Worm (Caenorhabditis elegans) whole organism, L3 larva: ENCODE data around the gene C11H1.9.

Experiments used
- ZK546.5 ChIP-seq: sonication (generic microtip); optimal IDR thresholded peaks from 2 replicates; lab custom pipeline; 2017; ENCODE audit warnings: missing biosample characterization, missing genetic modification characterization
- aly-2 ChIP-seq: fragments of 150-350 bp; optimal IDR thresholded peaks from 2 replicates; lab custom pipeline; 2014; ENCODE audit warnings: missing biosample characterization, missing genetic modification characterization
- ceh-28 ChIP-seq: fragments of 150-350 bp; optimal IDR thresholded peaks from 2 replicates; lab custom pipeline; 2014; ENCODE audit warnings: missing biosample characterization, missing genetic modification reagents, missing genetic modification characterization
- ceh-82 ChIP-seq: fragments of 150-350 bp; optimal IDR thresholded peaks from 2 replicates; lab custom pipeline; 2014; ENCODE audit warnings: missing biosample characterization, missing genetic modification characterization
- ceh-9 ChIP-seq: sonication (generic microtip); optimal IDR thresholded peaks from 2 replicates; lab custom pipeline; 2018; ENCODE audit warnings: missing biosample characterization, missing genetic modification characterization
- daf-12 ChIP-seq: fragments of 150-350 bp; optimal IDR thresholded peaks from 2 replicates; lab custom pipeline; 2014; ENCODE audit warnings: missing biosample characterization, missing genetic modification reagents, missing genetic modification characterization
- egl-27 ChIP-seq: sonication (generic microtip); optimal IDR thresholded peaks from 4 replicates; lab custom pipeline; 2017; ENCODE audit warnings: missing biosample characterization, missing genetic modification reagents, missing genetic modification characterization
- egl-5 ChIP-seq: fragments of 150-350 bp; optimal IDR thresholded peaks from 2 replicates; lab custom pipeline; 2017; ENCODE audit warnings: missing biosample characterization, missing genetic modification reagents, missing genetic modification characterization, inconsistent platforms
- elt-1 ChIP-seq: fragments of 150-350 bp; optimal IDR thresholded peaks from 2 replicates; lab custom pipeline; 2014; ENCODE audit warnings: missing biosample characterization, missing genetic modification characterization
- elt-2 ChIP-seq: sonication (generic microtip); optimal IDR thresholded peaks from 2 replicates; lab custom pipeline; 2016; ENCODE audit warnings: missing genetic modification reagents, mild to moderate bottlenecking, missing genetic modification characterization, missing compliant biosample characterization
- elt-3 ChIP-seq, 3 experiments: fragments of 150-350 bp in 1 of 3; sonication (generic microtip) in 2 of 3; optimal IDR thresholded peaks; 2 replicates in 2 of 3; 4 replicates in 1 of 3; lab custom pipeline; 2014 to 2017; ENCODE audit warnings: missing biosample characterization in 3 of 3, missing genetic modification characterization in 3 of 3
- fkh-10 ChIP-seq: sonication (generic microtip); optimal IDR thresholded peaks from 2 replicates; lab custom pipeline; 2017; ENCODE audit warnings: missing biosample characterization, missing genetic modification reagents, missing genetic modification characterization
- fkh-2 ChIP-seq: fragments of 150-350 bp; optimal IDR thresholded peaks from 2 replicates; lab custom pipeline; 2014; ENCODE audit warnings: missing biosample characterization, missing genetic modification reagents, missing genetic modification characterization
- fos-1 ChIP-seq: fragments of 150-350 bp; optimal IDR thresholded peaks from 2 replicates; lab custom pipeline; 2014; ENCODE audit warnings: missing biosample characterization, missing genetic modification characterization
- jun-1 ChIP-seq: fragments of 150-350 bp; optimal IDR thresholded peaks from 2 replicates; lab custom pipeline; 2014; ENCODE audit warnings: missing biosample characterization, missing genetic modification reagents, missing genetic modification characterization
- lin-15B ChIP-seq: fragments of 150-350 bp; optimal IDR thresholded peaks from 2 replicates; lab custom pipeline; 2014; ENCODE audit warnings: missing biosample characterization, missing genetic modification characterization
- lin-39 ChIP-seq: fragments of 150-350 bp; optimal IDR thresholded peaks from 2 replicates; lab custom pipeline; 2018; ENCODE audit warnings: missing biosample characterization, missing genetic modification reagents, missing genetic modification characterization
- lsy-12 ChIP-seq: sonication (generic microtip); optimal IDR thresholded peaks from 2 replicates; lab custom pipeline; 2016; ENCODE audit warnings: mild to moderate bottlenecking, missing genetic modification characterization, missing compliant biosample characterization
- mdl-1 ChIP-seq: fragments of 150-350 bp; optimal IDR thresholded peaks from 2 replicates; lab custom pipeline; 2014; ENCODE audit warnings: missing biosample characterization, missing genetic modification characterization
- mml-1 ChIP-seq: fragments of 150-350 bp; sonication (generic microtip); optimal IDR thresholded peaks from 3 replicates; lab custom pipeline; 2014; ENCODE audit warnings: missing biosample characterization, missing genetic modification characterization
- nfya-1 ChIP-seq: sonication (generic microtip); optimal IDR thresholded peaks from 2 replicates; lab custom pipeline; 2017; ENCODE audit warnings: missing genetic modification characterization, mild to moderate bottlenecking, missing compliant biosample characterization, antibody characterized with exemption, moderate library complexity; ENCODE audit not compliant: insufficient read depth
- nhr-11 ChIP-seq: fragments of 150-350 bp; optimal IDR thresholded peaks from 2 replicates; lab custom pipeline; 2014; ENCODE audit warnings: missing biosample characterization, missing genetic modification characterization
- nhr-12 ChIP-seq: fragments of 150-350 bp; optimal IDR thresholded peaks from 2 replicates; lab custom pipeline; 2014; ENCODE audit warnings: missing biosample characterization, missing genetic modification characterization
- nhr-23 ChIP-seq: fragments of 150-350 bp; optimal IDR thresholded peaks from 2 replicates; lab custom pipeline; 2014; ENCODE audit warnings: missing biosample characterization, missing genetic modification reagents, missing genetic modification characterization
- nhr-237 ChIP-seq: fragments of 150-350 bp; optimal IDR thresholded peaks from 2 replicates; lab custom pipeline; 2014; ENCODE audit warnings: missing biosample characterization, missing genetic modification characterization
- nhr-25 ChIP-seq: sonication (generic microtip); optimal IDR thresholded peaks from 2 replicates; lab custom pipeline; 2017; ENCODE audit warnings: missing biosample characterization, missing genetic modification characterization
- nhr-28 ChIP-seq: fragments of 150-350 bp; optimal IDR thresholded peaks from 2 replicates; lab custom pipeline; 2014; ENCODE audit warnings: missing biosample characterization, missing genetic modification characterization
- nhr-67 ChIP-seq: fragments of 150-350 bp; optimal IDR thresholded peaks from 2 replicates; lab custom pipeline; 2014; ENCODE audit warnings: missing biosample characterization, missing genetic modification characterization
- nhr-76 ChIP-seq: fragments of 150-350 bp; sonication (generic microtip); optimal IDR thresholded peaks from 5 replicates; lab custom pipeline; 2014; ENCODE audit warnings: missing biosample characterization, missing genetic modification characterization
- nhr-77 ChIP-seq: fragments of 150-350 bp; optimal IDR thresholded peaks from 2 replicates; lab custom pipeline; 2014; ENCODE audit warnings: missing biosample characterization, missing genetic modification characterization
- pha-4 ChIP-seq: fragments of 150-350 bp; optimal IDR thresholded peaks from 2 replicates; lab custom pipeline; 2014; ENCODE audit warnings: missing biosample characterization, missing genetic modification reagents, missing genetic modification characterization
- pqm-1 ChIP-seq: fragments of 150-350 bp; optimal IDR thresholded peaks from 2 replicates; lab custom pipeline; 2017; ENCODE audit warnings: missing biosample characterization, missing genetic modification characterization, inconsistent platforms
- skn-1 ChIP-seq: fragments of 150-350 bp; optimal IDR thresholded peaks from 2 replicates; lab custom pipeline; 2014; ENCODE audit warnings: missing biosample characterization, missing genetic modification characterization
- snpc-4 ChIP-seq: fragments of 150-350 bp; optimal IDR thresholded peaks from 2 replicates; lab custom pipeline; 2014; ENCODE audit warnings: missing biosample characterization, missing genetic modification characterization
- unc-62 ChIP-seq: fragments of 150-350 bp; sonication (generic microtip); optimal IDR thresholded peaks from 4 replicates; lab custom pipeline; 2014; ENCODE audit warnings: missing biosample characterization, missing genetic modification reagents, missing genetic modification characterization
- zag-1 ChIP-seq: fragments of 150-350 bp; optimal IDR thresholded peaks from 2 replicates; lab custom pipeline; 2014; ENCODE audit warnings: missing biosample characterization, missing genetic modification characterization
- ztf-11 ChIP-seq: fragments of 150-350 bp; optimal IDR thresholded peaks from 2 replicates; lab custom pipeline; 2014; ENCODE audit warnings: missing biosample characterization, missing genetic modification characterization
- ztf-4 ChIP-seq: fragments of 150-350 bp; optimal IDR thresholded peaks from 2 replicates; lab custom pipeline; 2014; ENCODE audit warnings: missing biosample characterization, missing genetic modification characterization

Gene C11H1.9

ce11 chrX:14334151-14334550 is 14.0 kb upstream of the C11H1.9 start:
- no peak for TF ChIP-seq jun-1 (tag; lab: Kevin White, UChicago)
- TF ChIP-seq egl-27 (tag; lab: Kevin White, UChicago), result no peak
- no peak for TF ChIP-seq nhr-76 (tag; lab: Kevin White, UChicago)
- TF ChIP-seq nhr-23, result peak; percentile 47
- no peak for TF ChIP-seq snpc-4 (tag; lab: Kevin White, UChicago)
- TF ChIP-seq aly-2 (tag; lab: Kevin White, UChicago), result no peak
- no peak for TF ChIP-seq fkh-10 (GFP tag; lab: Kevin White, UChicago)
- peak; percentile 90 for TF ChIP-seq nhr-25
- no peak for TF ChIP-seq unc-62 (GFP tag; lab: Kevin White, UChicago)
- no peak for TF ChIP-seq ztf-4
- no peak for TF ChIP-seq ceh-28 (tag; lab: Kevin White, UChicago)
- peak; percentile 84 for TF ChIP-seq nfya-1
- TF ChIP-seq nhr-67 (tag; lab: Kevin White, UChicago), result no peak
- TF ChIP-seq zag-1 (tag; lab: Kevin White, UChicago), result no peak
- TF ChIP-seq daf-12 (tag; lab: Kevin White, UChicago), result peak; percentile 34
- no peak for TF ChIP-seq elt-1
- no peak for TF ChIP-seq mdl-1 (tag; lab: Kevin White, UChicago)
- no peak for TF ChIP-seq ztf-11 (tag; lab: Kevin White, UChicago)
- no peak for TF ChIP-seq ceh-9 (tag; lab: Kevin White, UChicago)
- TF ChIP-seq egl-5 (tag; lab: Kevin White, UChicago), result no peak

ce11 chrX:14329348-14329747 is 9.2 kb upstream of the C11H1.9 start:
- TF ChIP-seq egl-5 (tag; lab: Kevin White, UChicago) (peak; percentile 1), ceh-28 (tag; lab: Kevin White, UChicago) (no peak)

DNA sequence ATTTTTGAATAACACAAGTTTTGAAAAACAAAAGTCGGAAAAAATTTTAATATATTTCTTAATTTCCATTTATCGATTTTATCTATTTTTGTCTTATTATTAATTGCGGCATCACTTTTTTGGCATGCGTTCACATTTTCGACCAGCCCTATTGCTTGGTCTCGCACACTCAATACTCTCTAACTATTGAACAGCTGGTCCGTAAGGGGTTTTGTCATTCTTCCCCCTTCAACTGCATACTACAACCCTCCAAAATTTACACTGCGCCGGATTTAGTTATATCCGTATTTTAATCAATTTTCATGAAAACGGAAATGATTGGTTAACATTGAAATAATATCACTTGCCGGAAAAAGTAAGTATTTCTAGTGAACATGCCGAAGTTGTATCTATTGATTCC is 7.2 kb upstream of the C11H1.9 start, which contains the start of gene C11H1.7:
C11H1.7 (plus strand) TSS at position 12 of the 400 bp plus-strand sequence.
- TF ChIP-seq mml-1 (tag; lab: Kevin White, UChicago) (no peak), nhr-11 (no peak), nhr-237 (no peak), nhr-23 (no peak), egl-27 (tag; lab: Kevin White, UChicago) (no peak), elt-3 (tag; optimal IDR thresholded peaks at IDR 0.05; lab: Kevin White, UChicago) (no peak), nhr-12 (tag; lab: Kevin White, UChicago) (no peak), jun-1 (tag; lab: Kevin White, UChicago) (no peak), zag-1 (tag; lab: Kevin White, UChicago) (no peak), elt-2 (tag; lab: Kevin White, UChicago) (no peak), elt-1 (no peak), fkh-2 (tag; lab: Kevin White, UChicago) (no peak), pha-4 (tag; lab: Kevin White, UChicago) (no peak), snpc-4 (tag; lab: Kevin White, UChicago) (no peak), ZK546.5 (tag; lab: Kevin White, UChicago) (no peak), skn-1 (tag; lab: Kevin White, UChicago) (no peak), lsy-12 (tag; lab: Kevin White, UChicago) (no peak), mdl-1 (tag; lab: Kevin White, UChicago) (no peak)

DNA sequence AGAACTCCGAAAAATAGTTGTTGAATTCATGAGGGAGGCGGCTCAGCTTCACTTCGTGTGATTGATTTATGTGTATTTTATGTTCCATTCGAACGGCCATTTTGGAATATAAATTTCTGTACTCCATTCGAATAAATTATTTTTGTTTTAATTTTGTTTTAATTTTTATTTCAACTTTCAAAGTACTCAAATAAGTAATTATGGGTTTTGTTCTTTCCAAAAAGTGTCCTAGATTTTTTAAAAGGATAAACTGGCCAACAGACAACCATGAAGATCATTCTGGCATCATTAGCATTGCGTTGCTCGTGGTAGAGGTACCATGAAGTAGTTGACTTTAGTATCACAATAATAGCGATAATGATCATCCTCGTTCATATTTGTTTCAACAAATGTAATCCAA is 6.4 kb upstream of the C11H1.9 start:
- TF ChIP-seq nhr-11 (no peak), lin-39 (tag; lab: Kevin White, UChicago) (no peak), lin-15B (tag; lab: Kevin White, UChicago) (no peak), mml-1 (tag; lab: Kevin White, UChicago) (no peak), jun-1 (tag; lab: Kevin White, UChicago) (no peak), nhr-12 (tag; lab: Kevin White, UChicago) (no peak), nhr-76 (tag; lab: Kevin White, UChicago) (no peak), unc-62 (GFP tag; lab: Kevin White, UChicago) (no peak), ztf-4 (no peak), nhr-23 (no peak), ztf-11 (tag; lab: Kevin White, UChicago) (no peak), egl-5 (tag; lab: Kevin White, UChicago) (no peak), nfya-1 (no peak), nhr-77 (tag; lab: Kevin White, UChicago) (no peak), fos-1 (no peak), pqm-1 (no peak), ceh-82 (no peak), skn-1 (tag; lab: Kevin White, UChicago) (no peak), nhr-28 (tag; lab: Kevin White, UChicago) (no peak)
